Fruit fly (Drosophila melanogaster) whole organism, pupa: ENCODE data around the gene CG12171.
A peak's percentile ranks its signal among the peaks of the same experiment; 100 is the strongest.

ENCODE experiments used
- CG10348 ChIP-seq: fragments of 200-800 bp; sonication (Bioruptor generic); IDR thresholded peaks from 2 replicates; pipeline ENCODE4 v1.3.6; 2022; ENCODE audit warnings: missing biosample characterization, missing genetic modification characterization
- CG12605 ChIP-seq: fragments of 200-800 bp; sonication (Bioruptor generic); IDR thresholded peaks from 2 replicates; pipeline ENCODE4 v1.3.6; 2022; ENCODE audit warnings: missing biosample characterization, missing genetic modification characterization
- CG13204 ChIP-seq: fragments of 200-800 bp; sonication (Bioruptor generic); optimal IDR thresholded peaks from 2 replicates; lab custom pipeline; 2018; ENCODE audit warnings: missing biosample characterization, mild to moderate bottlenecking, missing genetic modification characterization, moderate library complexity
- CG14655 ChIP-seq: fragments of 200-800 bp; sonication (Bioruptor generic); optimal IDR thresholded peaks from 3 replicates; lab custom pipeline; 2017; ENCODE audit warnings: mild to moderate bottlenecking, missing biosample characterization, missing genetic modification reagents, missing genetic modification characterization
- CG15710 ChIP-seq: fragments of 200-800 bp; sonication (Bioruptor generic); optimal IDR thresholded peaks from 2 replicates; lab custom pipeline; 2018; ENCODE audit warnings: missing biosample characterization, mild to moderate bottlenecking, missing genetic modification characterization, moderate library complexity
- CG17806 ChIP-seq: fragments of 200-800 bp; sonication (Bioruptor generic); optimal IDR thresholded peaks from 2 replicates; lab custom pipeline; 2018; ENCODE audit warnings: missing biosample characterization, mild to moderate bottlenecking, missing genetic modification characterization, moderate library complexity
- CG32121 ChIP-seq: fragments of 200-800 bp; sonication (Bioruptor generic); IDR thresholded peaks from 2 replicates; pipeline ENCODE4 v1.3.6; 2022; ENCODE audit warnings: missing biosample characterization, missing genetic modification characterization
- CG34367 ChIP-seq: fragments of 200-800 bp; sonication (Bioruptor generic); optimal IDR thresholded peaks from 2 replicates; lab custom pipeline; 2018; ENCODE audit warnings: missing biosample characterization, mild to moderate bottlenecking, missing genetic modification characterization
- CG4496 ChIP-seq: fragments of 200-800 bp; sonication (Bioruptor generic); IDR thresholded peaks from 3 replicates; pipeline ENCODE4 v1.3.6; 2022; ENCODE audit warnings: missing biosample characterization, missing genetic modification characterization
- CG8159 ChIP-seq: fragments of 200-800 bp; sonication (Bioruptor generic); optimal IDR thresholded peaks from 3 replicates; lab custom pipeline; 2018; ENCODE audit warnings: missing biosample characterization, mild to moderate bottlenecking, missing genetic modification characterization, moderate library complexity
- CG8301 ChIP-seq: fragments of 200-800 bp; sonication (Bioruptor generic); optimal IDR thresholded peaks from 2 replicates; lab custom pipeline; 2018; ENCODE audit warnings: missing biosample characterization, mild to moderate bottlenecking, missing genetic modification characterization
- CG9948 ChIP-seq: fragments of 200-800 bp; sonication (Bioruptor generic); optimal IDR thresholded peaks from 2 replicates; lab custom pipeline; 2018; ENCODE audit warnings: missing biosample characterization, mild to moderate bottlenecking, missing genetic modification characterization, moderate library complexity
- D1 ChIP-seq: fragments of 200-800 bp; sonication (Bioruptor generic); optimal IDR thresholded peaks from 2 replicates; lab custom pipeline; 2018; ENCODE audit warnings: missing biosample characterization, mild to moderate bottlenecking, missing genetic modification characterization, moderate library complexity
- EcR ChIP-seq: fragments of 200-800 bp; sonication (Bioruptor generic); optimal IDR thresholded peaks from 3 replicates; lab custom pipeline; 2019; ENCODE audit warnings: missing biosample characterization, missing genetic modification characterization, mild to moderate bottlenecking, moderate library complexity, missing genetic modification reagents
- Ets98B ChIP-seq: fragments of 200-800 bp; sonication (Bioruptor generic); IDR thresholded peaks from 2 replicates; pipeline ENCODE4 v1.3.6; 2022; ENCODE audit warnings: missing biosample characterization, missing genetic modification characterization
- Pif1A ChIP-seq: fragments of 200-800 bp; sonication (Bioruptor generic); optimal IDR thresholded peaks from 3 replicates; lab custom pipeline; 2016; ENCODE audit warnings: missing biosample characterization, missing genetic modification characterization
- Pif1B ChIP-seq: fragments of 200-800 bp; sonication (Bioruptor generic); optimal IDR thresholded peaks from 3 replicates; lab custom pipeline; 2016; ENCODE audit warnings: missing biosample characterization, missing genetic modification characterization
- Snoo ChIP-seq: fragments of 200-800 bp; sonication (Bioruptor generic); optimal IDR thresholded peaks from 3 replicates; lab custom pipeline; 2017; ENCODE audit warnings: missing biosample characterization, mild to moderate bottlenecking, missing genetic modification characterization, inconsistent platforms
- fd96Ca ChIP-seq: fragments of 200-800 bp; sonication (Bioruptor generic); IDR thresholded peaks from 3 replicates; pipeline ENCODE4 v1.3.6; 2022; ENCODE audit warnings: missing biosample characterization, missing genetic modification characterization
- gl ChIP-seq: fragments of 200-800 bp; sonication (Bioruptor generic); optimal IDR thresholded peaks from 2 replicates; lab custom pipeline; 2018; ENCODE audit warnings: missing biosample characterization, mild to moderate bottlenecking, missing genetic modification characterization
- rn ChIP-seq: fragments of 200-800 bp; sonication (Bioruptor generic); IDR thresholded peaks from 2 replicates; pipeline ENCODE4 v1.3.6; 2022; ENCODE audit warnings: missing biosample characterization, missing genetic modification characterization

The CG12171 gene

dm6 chr3R:5643421-5643820 lies 10.0 kb downstream of the CG12171 start:
- TF ChIP-seq EcR (GFP tag; lab: Kevin White, UChicago) (peak; percentile 8), CG10348 (no peak)

dm6 chr3R:5647705-5648568 lies 14.5 kb downstream of the CG12171 start:
- TF ChIP-seq CG13204 (GFP tag; lab: Kevin White, UChicago), result no peak
- TF ChIP-seq CG14655 (GFP tag; lab: Kevin White, UChicago), result no peak
- TF ChIP-seq CG12605 (GFP tag; lab: Robert Waterston, UW), result no peak
- TF ChIP-seq CG32121 (GFP tag; lab: Robert Waterston, UW), result 0 out of 2 replicates have a peak, but pooled peaks have one; percentile 41
- 0 out of 3 replicates have a peak, but pooled peaks have one; percentile 21 for TF ChIP-seq CG4496

- TF ChIP-seq CG14655 (GFP tag; lab: Kevin White, UChicago) (no peak), fd96Ca (GFP tag; lab: Robert Waterston, UW) (peak; percentile 13; the same call in 2 of the 3 replicates), CG12605 (GFP tag; lab: Robert Waterston, UW) (no peak), CG4496 (peak; percentile 47; the same call in 1 of the 3 replicates), CG9948 (tag; lab: Kevin White, UChicago) (peak; percentile 33), Pif1A (peak; percentile 43), CG13204 (GFP tag; lab: Kevin White, UChicago) (no peak), CG17806 (tag; lab: Kevin White, UChicago) (peak; percentile 22), EcR (GFP tag; lab: Kevin White, UChicago) (no peak), gl (tag; lab: Kevin White, UChicago) (no peak), CG10348 (no peak), CG15710 (tag; lab: Kevin White, UChicago) (peak; percentile 44), CG8159 (tag; lab: Kevin White, UChicago) (peak; percentile 63), Snoo (peak; percentile 39), Pif1B (GFP tag; lab: Kevin White, UChicago) (peak; percentile 61), CG8301 (tag; lab: Kevin White, UChicago) (peak; percentile 9)
Measured at dm6 chr3R:5648569-5649476, 15.4 kb downstream of the CG12171 start, which contains the start of the genes MTA1-like and Sec23. Gene MTA1-like (minus strand): TSS chr3R:5648738. Gene Sec23 (plus strand): TSS chr3R:5649065.

- TF ChIP-seq rn (GFP tag; lab: Robert Waterston, UW) (no peak), CG12605 (GFP tag; lab: Robert Waterston, UW) (no peak), CG17806 (tag; lab: Kevin White, UChicago) (no peak), CG13204 (GFP tag; lab: Kevin White, UChicago) (no peak), CG15710 (tag; lab: Kevin White, UChicago) (no peak), Snoo (no peak), D1 (no peak)
- TF ChIP-seq, all 21 proteins: peak for 0
Measured at dm6 chr3R:5649903-5650302, 16.5 kb downstream of the CG12171 start.

dm6 chr3R:5653887-5654286 lies 20.5 kb downstream of the CG12171 start:
- TF ChIP-seq CG9948 (tag; lab: Kevin White, UChicago) (no peak), CG34367 (tag; lab: Kevin White, UChicago) (no peak)

dm6 chr3R:5654692-5655181 lies 21.3 kb downstream of the CG12171 start, which contains the start of the genes elm and MED27:
Gene elm (minus strand): TSS chr3R:5654861.
Gene MED27 (plus strand): TSS chr3R:5655139.
- TF ChIP-seq D1, result no peak
- peak; percentile 84 for TF ChIP-seq fd96Ca (GFP tag; lab: Robert Waterston, UW)
- TF ChIP-seq CG14655 (GFP tag; lab: Kevin White, UChicago), result no peak
- peak; percentile 12 for TF ChIP-seq EcR (GFP tag; lab: Kevin White, UChicago)
- TF ChIP-seq CG32121 (GFP tag; lab: Robert Waterston, UW), result peak; percentile 91
- peak; percentile 83 for TF ChIP-seq CG9948 (tag; lab: Kevin White, UChicago)
- peak; percentile 85 for TF ChIP-seq rn (GFP tag; lab: Robert Waterston, UW)
- TF ChIP-seq CG10348, result peak; percentile 59; the same call in 1 of the 2 replicates
- peak; percentile 81 for TF ChIP-seq CG34367 (tag; lab: Kevin White, UChicago)
- no peak for TF ChIP-seq CG13204 (GFP tag; lab: Kevin White, UChicago)
- TF ChIP-seq CG4496, result peak; percentile 88
- peak; percentile 87 for TF ChIP-seq Pif1A
- TF ChIP-seq CG12605 (GFP tag; lab: Robert Waterston, UW), result peak; percentile 49; the same call in 1 of the 2 replicates
- peak; percentile 90 for TF ChIP-seq CG15710 (tag; lab: Kevin White, UChicago)
- TF ChIP-seq CG8301 (tag; lab: Kevin White, UChicago), result peak; percentile 74
- peak; percentile 89 for TF ChIP-seq CG8159 (tag; lab: Kevin White, UChicago)
- peak; percentile 73 for TF ChIP-seq Pif1B (GFP tag; lab: Kevin White, UChicago)
- peak; percentile 84 for TF ChIP-seq Snoo
- TF ChIP-seq CG17806 (tag; lab: Kevin White, UChicago), result peak; percentile 85
- TF ChIP-seq gl (tag; lab: Kevin White, UChicago), result peak; percentile 67
- TF ChIP-seq Ets98B (GFP tag; lab: Robert Waterston, UW), result peak; percentile 85
